Fruit fly (Drosophila melanogaster) whole organism, embryonic: ENCODE data around the gene CG2931.

ENCODE experiments used
- CG11560 ChIP-seq: fragments of 200-800 bp; sonication (Bioruptor generic); IDR thresholded peaks from 3 replicates; pipeline ENCODE4 v1.3.6; 2022; ENCODE audit warnings: missing biosample characterization, missing genetic modification characterization
- CG12391 ChIP-seq: fragments of 200-800 bp; sonication (Bioruptor generic); optimal IDR thresholded peaks from 3 replicates; lab custom pipeline; 2018; ENCODE audit warnings: missing biosample characterization, mild to moderate bottlenecking, missing genetic modification characterization, moderate library complexity
- CG14860 ChIP-seq: fragments of 200-800 bp; sonication (Bioruptor generic); IDR thresholded peaks from 3 replicates; pipeline ENCODE4 v1.3.6; 2022; ENCODE audit warnings: missing biosample characterization, missing genetic modification characterization; ENCODE audit not compliant: partially characterized antibody
- CG17361 ChIP-seq: fragments of 200-800 bp; sonication (Bioruptor generic); IDR thresholded peaks from 3 replicates; pipeline ENCODE4 v1.3.6; 2022; ENCODE audit warnings: missing biosample characterization, missing genetic modification characterization
- CG18619 ChIP-seq: fragments of 200-800 bp; sonication (Bioruptor generic); optimal IDR thresholded peaks from 3 replicates; lab custom pipeline; 2017; ENCODE audit warnings: missing biosample characterization, mild to moderate bottlenecking, missing genetic modification characterization
- CG2678 ChIP-seq: fragments of 200-800 bp; sonication (Bioruptor generic); optimal IDR thresholded peaks from 3 replicates; lab custom pipeline; 2019; ENCODE audit warnings: missing biosample characterization, mild to moderate bottlenecking, missing genetic modification characterization, moderate library complexity
- CG4360 ChIP-seq: fragments of 200-800 bp; sonication (Bioruptor generic); IDR thresholded peaks from 2 replicates; pipeline ENCODE4 v1.3.6; 2022; ENCODE audit warnings: missing biosample characterization, missing genetic modification characterization
- CG8290 ChIP-seq, 3 experiments: fragments of 200-800 bp; sonication (Bioruptor generic); optimal IDR thresholded peaks; 2 replicates each; lab custom pipeline; 2016 to 2019; ENCODE audit warnings: missing biosample characterization in 3 of 3, missing genetic modification characterization in 3 of 3, mild to moderate bottlenecking in 2 of 3, moderate library complexity in 1 of 3
- Sin3A ChIP-seq: fragments of >200 bp; optimal IDR thresholded peaks from 2 replicates; lab custom pipeline; 2018
- chif ChIP-seq, 2 experiments: fragments of 200-800 bp; sonication (Bioruptor generic); optimal IDR thresholded peaks; 3 replicates each; lab custom pipeline; 2016; ENCODE audit warnings: missing biosample characterization in 2 of 2, missing genetic modification characterization in 2 of 2
- gro ChIP-seq: fragments of 200-800 bp; sonication (Bioruptor generic); optimal IDR thresholded peaks from 2 replicates; lab custom pipeline; 2016; ENCODE audit warnings: missing biosample characterization, missing genetic modification characterization
- hkb ChIP-seq, 2 experiments: fragments of 200-800 bp in 1 of 2; fragments of >200 bp in 1 of 2; sonication (Bioruptor generic) in 1 of 2; IDR thresholded peaks in 1 of 2; optimal IDR thresholded peaks in 1 of 2; 2 replicates each; pipeline versions ENCODE4 v1.3.6 to Lab custom; 2017 to 2022; ENCODE audit warnings: missing biosample characterization in 1 of 2, missing genetic modification characterization in 1 of 2
- lov ChIP-seq, 2 experiments: fragments of 200-800 bp in 1 of 2; fragments of >200 bp in 1 of 2; sonication (Bioruptor generic) in 1 of 2; IDR thresholded peaks in 1 of 2; optimal IDR thresholded peaks in 1 of 2; 2 replicates in 1 of 2; 3 replicates in 1 of 2; pipeline versions ENCODE4 v1.3.6 to Lab custom; 2017 to 2022; ENCODE audit warnings: missing biosample characterization in 1 of 2, missing genetic modification characterization in 1 of 2

DNA sequence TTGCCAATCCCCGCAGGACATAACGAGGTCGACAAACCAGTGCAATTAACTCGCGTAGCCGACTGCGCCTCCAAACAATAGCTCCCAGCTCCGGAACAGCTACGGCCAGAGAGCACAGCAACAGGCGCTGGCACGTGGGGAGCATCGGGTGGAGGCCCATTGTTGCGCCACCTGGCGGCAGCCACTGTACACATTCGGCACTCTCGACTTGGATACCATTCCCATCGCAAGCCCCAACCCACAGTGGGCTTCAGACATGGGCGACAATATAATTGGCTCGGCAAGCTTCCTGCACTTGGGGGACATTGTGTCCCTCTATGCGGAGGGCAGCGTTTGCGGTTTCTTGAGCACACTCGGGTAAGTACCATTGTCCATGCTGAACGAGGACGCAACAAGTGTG is 40.9 kb downstream of the CG2931 start:
- TF ChIP-seq CG17361 (no peak), CG8290 (GFP tag; optimal IDR thresholded peaks at IDR 0.05; lab: Kevin White, UChicago) (no peak), CG8290 (tag; optimal IDR thresholded peaks at IDR 0.05; lab: Kevin White, UChicago) (no peak), lov (optimal IDR thresholded peaks at IDR 0.05; lab: Kevin White, UChicago) (no peak), lov (GFP tag; IDR thresholded peaks at IDR 0.05; lab: Robert Waterston, UW) (no peak), CG18619 (no peak), CG4360 (GFP tag; lab: Robert Waterston, UW) (no peak), hkb (optimal IDR thresholded peaks at IDR 0.05; lab: Kevin White, UChicago) (no peak), hkb (GFP tag; IDR thresholded peaks at IDR 0.05; lab: Robert Waterston, UW) (no peak), CG2678 (tag; lab: Kevin White, UChicago) (no peak), CG12391 (tag; lab: Kevin White, UChicago) (no peak), Sin3A (lab: Kevin White, UChicago) (no peak), CG11560 (tag; lab: Robert Waterston, UW) (no peak), CG14860 (no peak), gro (no peak), chif (GFP tag; optimal IDR thresholded peaks at IDR 0.05; lab: Kevin White, UChicago) (no peak)
